In genomic region chr3L:3616344-3616743, dm6 we compare ENCODE assay signal across 7 fruit fly cellular contexts.
TF ChIP-seq lines count a peak whose summit lies in the region.

No protein-coding gene starts in this region.

- peak; percentile 96 to 99 for TF ChIP-seq CTCF in S2 (optimal IDR thresholded peaks at IDR 0.05; lab: Kevin White, UChicago)
- TF ChIP-seq CTCF in whole organism, embryonic (GFP tag; optimal IDR thresholded peaks at IDR 0.05; lab: Kevin White, UChicago): peak; percentile 100

TF ChIP-seq in whole organism, 6 proteins besides CTCF, POLR2A, EP300 and RAD21:
- no peak for TF ChIP-seq EcR (GFP tag; optimal IDR thresholded peaks at IDR 0.05; lab: Kevin White, UChicago)
- peak; percentile 10 for TF ChIP-seq CG8478 (optimal IDR thresholded peaks at IDR 0.05; lab: Kevin White, UChicago)
TF ChIP-seq in whole organism: peak in this region for 1.

TF ChIP-seq in whole organism, adult, 20 proteins besides CTCF, POLR2A, EP300 and RAD21 (continues in another document):
- TF ChIP-seq CG1620 (GFP tag; optimal IDR thresholded peaks at IDR 0.05; lab: Kevin White, UChicago): peak; percentile 80
- no peak for TF ChIP-seq kay (GFP tag; lab: Kevin White, UChicago; ENCODE audit: borderline replicate concordance)
- TF ChIP-seq tj (GFP tag; optimal IDR thresholded peaks at IDR 0.05; lab: Kevin White, UChicago): no peak
- peak; percentile 25 for TF ChIP-seq CG14711 (tag; optimal IDR thresholded peaks at IDR 0.05; lab: Kevin White, UChicago)
- TF ChIP-seq cnc (optimal IDR thresholded peaks at IDR 0.05; lab: Kevin White, UChicago): no peak
- TF ChIP-seq ovo (GFP tag; optimal IDR thresholded peaks at IDR 0.05; lab: Kevin White, UChicago): peak; percentile 47
- TF ChIP-seq Crg-1 (GFP tag; optimal IDR thresholded peaks at IDR 0.05; lab: Kevin White, UChicago): peak; percentile 71
- TF ChIP-seq Mnt (GFP tag; optimal IDR thresholded peaks at IDR 0.05; lab: Kevin White, UChicago): peak; percentile 29
- TF ChIP-seq CG7101 (tag; optimal IDR thresholded peaks at IDR 0.05; lab: Kevin White, UChicago): peak; percentile 63
- TF ChIP-seq CG7045 (GFP tag; optimal IDR thresholded peaks at IDR 0.05; lab: Kevin White, UChicago): peak; percentile 47
- peak; percentile 29 for TF ChIP-seq CG12768 (GFP tag; optimal IDR thresholded peaks at IDR 0.05; lab: Kevin White, UChicago)
- TF ChIP-seq CG5204 (GFP tag; optimal IDR thresholded peaks at IDR 0.05; lab: Kevin White, UChicago): peak; percentile 49
- TF ChIP-seq bab1 (GFP tag; optimal IDR thresholded peaks at IDR 0.05; lab: Kevin White, UChicago): peak; percentile 65
- peak; percentile 0 for TF ChIP-seq CG11617 (GFP tag; optimal IDR thresholded peaks at IDR 0.05; lab: Kevin White, UChicago)
- TF ChIP-seq cic (GFP tag; optimal IDR thresholded peaks at IDR 0.05; lab: Kevin White, UChicago): no peak
- TF ChIP-seq toe (GFP tag; optimal IDR thresholded peaks at IDR 0.05; lab: Kevin White, UChicago): peak; percentile 58
- peak; percentile 19 for TF ChIP-seq CG33017 (tag; optimal IDR thresholded peaks at IDR 0.05; lab: Kevin White, UChicago)
- TF ChIP-seq Clk (GFP tag; optimal IDR thresholded peaks at IDR 0.05; lab: Kevin White, UChicago): no peak

TF ChIP-seq in whole organism, embryonic, 481 proteins besides CTCF, POLR2A, EP300 and RAD21 (continues in another document):
- TF ChIP-seq CG31441 (GFP tag; IDR thresholded peaks at IDR 0.05; lab: Robert Waterston, UW) (peak; percentile 54; the same call in 1 of the 2 replicates), Meics (GFP tag; optimal IDR thresholded peaks at IDR 0.05; lab: Kevin White, UChicago) (peak; percentile 78), Dfd (GFP tag; optimal IDR thresholded peaks at IDR 0.05; lab: Kevin White, UChicago) (no peak), cg (GFP tag; optimal IDR thresholded peaks at IDR 0.05; lab: Kevin White, UChicago) (no peak), fd102C (GFP tag; optimal IDR thresholded peaks at IDR 0.05; lab: Kevin White, UChicago) (peak; percentile 61), vfl (GFP tag; optimal IDR thresholded peaks at IDR 0.05; lab: Kevin White, UChicago) (no peak), CG34422 (GFP tag; IDR thresholded peaks at IDR 0.05; lab: Robert Waterston, UW) (peak; percentile 86), eve (GFP tag; optimal IDR thresholded peaks at IDR 0.05; lab: Kevin White, UChicago) (no peak), CG1233 (GFP tag; optimal IDR thresholded peaks at IDR 0.05; lab: Kevin White, UChicago) (peak; percentile 58), CG33213 (GFP tag; optimal IDR thresholded peaks at IDR 0.05; lab: Kevin White, UChicago) (peak; percentile 83), CG17186 (GFP tag; optimal IDR thresholded peaks at IDR 0.05; lab: Kevin White, UChicago) (no peak), CG5953 (GFP tag; IDR thresholded peaks at IDR 0.05; lab: Robert Waterston, UW) (peak; percentile 51; the same call in 1 of the 2 replicates), CG11560 (tag; IDR thresholded peaks at IDR 0.05; lab: Robert Waterston, UW) (peak; percentile 71; the same call in 2 of the 3 replicates), Neu2 (GFP tag; optimal IDR thresholded peaks at IDR 0.05; lab: Kevin White, UChicago; ENCODE audit: borderline replicate concordance) (no peak), H15 (GFP tag; IDR thresholded peaks at IDR 0.05; lab: Robert Waterston, UW) (peak; percentile 78; the same call in 2 of the 3 replicates), CG13296 (GFP tag; optimal IDR thresholded peaks at IDR 0.05; lab: Kevin White, UChicago) (no peak), CG4730 (GFP tag; IDR thresholded peaks at IDR 0.05; lab: Robert Waterston, UW) (peak; percentile 64)

TF ChIP-seq in whole organism, prepupa, 60 proteins besides CTCF, POLR2A, EP300 and RAD21 (continues in another document):
- TF ChIP-seq CG3032 (tag; optimal IDR thresholded peaks at IDR 0.05; lab: Kevin White, UChicago) (peak; percentile 45), fd85E (GFP tag; optimal IDR thresholded peaks at IDR 0.05; lab: Kevin White, UChicago) (no peak), CG8319 (GFP tag; optimal IDR thresholded peaks at IDR 0.05; lab: Kevin White, UChicago) (peak; percentile 9), CG31627 (GFP tag; optimal IDR thresholded peaks at IDR 0.05; lab: Kevin White, UChicago) (peak; percentile 89), Hr39 (GFP tag; optimal IDR thresholded peaks at IDR 0.05; lab: Kevin White, UChicago) (peak; percentile 82), OdsH (GFP tag; optimal IDR thresholded peaks at IDR 0.05; lab: Kevin White, UChicago) (peak; percentile 62), Gug (GFP tag; IDR thresholded peaks at IDR 0.05; lab: Robert Waterston, UW) (no peak), CG15336 (GFP tag; IDR thresholded peaks at IDR 0.05; lab: Robert Waterston, UW) (no peak), CG6792 (GFP tag; optimal IDR thresholded peaks at IDR 0.05; lab: Kevin White, UChicago) (peak; percentile 51), spab (GFP tag; optimal IDR thresholded peaks at IDR 0.05; lab: Kevin White, UChicago) (no peak), CG6163 (GFP tag; IDR thresholded peaks at IDR 0.05; lab: Robert Waterston, UW) (0 out of 3 replicates have a peak, but pooled peaks have one; percentile 7), Sox14 (GFP tag; optimal IDR thresholded peaks at IDR 0.05; lab: Kevin White, UChicago) (peak; percentile 64), lz (GFP tag; optimal IDR thresholded peaks at IDR 0.05; lab: Kevin White, UChicago) (peak; percentile 80), dsx (GFP tag; optimal IDR thresholded peaks at IDR 0.05; lab: Kevin White, UChicago; ENCODE audit: poor library complexity, severe bottlenecking) (peak; percentile 12), Blimp-1 (GFP tag; optimal IDR thresholded peaks at IDR 0.05; lab: Kevin White, UChicago) (no peak), acj6 (GFP tag; optimal IDR thresholded peaks at IDR 0.05; lab: Kevin White, UChicago) (peak; percentile 50), Smox (GFP tag; optimal IDR thresholded peaks at IDR 0.05; lab: Kevin White, UChicago) (peak; percentile 35), ss (GFP tag; optimal IDR thresholded peaks at IDR 0.05; lab: Kevin White, UChicago) (no peak)

TF ChIP-seq in whole organism, pupa, 21 proteins besides CTCF, POLR2A, EP300 and RAD21:
- TF ChIP-seq CG8159 (tag; optimal IDR thresholded peaks at IDR 0.05; lab: Kevin White, UChicago) (no peak), CG34367 (tag; optimal IDR thresholded peaks at IDR 0.05; lab: Kevin White, UChicago) (no peak), fd96Ca (GFP tag; IDR thresholded peaks at IDR 0.05; lab: Robert Waterston, UW) (no peak), Snoo (tag; optimal IDR thresholded peaks at IDR 0.05; lab: Kevin White, UChicago) (peak; percentile 5), CG14655 (GFP tag; optimal IDR thresholded peaks at IDR 0.05; lab: Kevin White, UChicago) (no peak), CG15710 (tag; optimal IDR thresholded peaks at IDR 0.05; lab: Kevin White, UChicago) (peak; percentile 11)

TF ChIP-seq in whole organism, wandering third instar larva, 38 proteins besides CTCF, POLR2A, EP300 and RAD21 (continues in another document):
- TF ChIP-seq OdsH (GFP tag; optimal IDR thresholded peaks at IDR 0.05; lab: Kevin White, UChicago) (peak; percentile 78), h (GFP tag; optimal IDR thresholded peaks at IDR 0.05; lab: Kevin White, UChicago) (peak; percentile 73), Rel (GFP tag; optimal IDR thresholded peaks at IDR 0.05; lab: Kevin White, UChicago) (no peak), Rel (tag; optimal IDR thresholded peaks at IDR 0.05; lab: Kevin White, UChicago) (peak; percentile 29), Mio (GFP tag; optimal IDR thresholded peaks at IDR 0.05; lab: Kevin White, UChicago) (no peak), Hr83 (GFP tag; optimal IDR thresholded peaks at IDR 0.05; lab: Kevin White, UChicago; ENCODE audit: poor library complexity, severe bottlenecking) (peak; percentile 71), woc (GFP tag; optimal IDR thresholded peaks at IDR 0.05; lab: Kevin White, UChicago) (no peak), Dif (GFP tag; optimal IDR thresholded peaks at IDR 0.05; lab: Kevin White, UChicago; ENCODE audit: partially characterized antibody) (no peak), GATAd (GFP tag; optimal IDR thresholded peaks at IDR 0.05; lab: Kevin White, UChicago) (peak; percentile 12), CrebA (GFP tag; optimal IDR thresholded peaks at IDR 0.05; lab: Kevin White, UChicago; ENCODE audit: borderline replicate concordance) (no peak), fru (GFP tag; optimal IDR thresholded peaks at IDR 0.05; lab: Kevin White, UChicago) (peak; percentile 70), Hr78 (GFP tag; optimal IDR thresholded peaks at IDR 0.05; lab: Kevin White, UChicago) (no peak), dl (GFP tag; optimal IDR thresholded peaks at IDR 0.05; lab: Kevin White, UChicago; ENCODE audit: insufficient read depth in 1 of 2, partially characterized antibody in 2 of 2) (no peak), HLH106 (tag; optimal IDR thresholded peaks at IDR 0.05; lab: Kevin White, UChicago) (peak; percentile 71), N (GFP tag; optimal IDR thresholded peaks at IDR 0.05; lab: Kevin White, UChicago) (no peak), Abd-B (GFP tag; optimal IDR thresholded peaks at IDR 0.05; lab: Kevin White, UChicago) (no peak), brk (GFP tag; optimal IDR thresholded peaks at IDR 0.05; lab: Kevin White, UChicago) (no peak), sv (GFP tag; optimal IDR thresholded peaks at IDR 0.05; lab: Kevin White, UChicago) (peak; percentile 73), CG32264 (GFP tag; optimal IDR thresholded peaks at IDR 0.05; lab: Kevin White, UChicago) (no peak), psq (GFP tag; optimal IDR thresholded peaks at IDR 0.05; lab: Kevin White, UChicago) (peak; percentile 68), usp (GFP tag; optimal IDR thresholded peaks at IDR 0.05; lab: Kevin White, UChicago) (no peak), sage (GFP tag; optimal IDR thresholded peaks at IDR 0.05; lab: Kevin White, UChicago) (no peak), Jra (GFP tag; optimal IDR thresholded peaks at IDR 0.05; lab: Kevin White, UChicago) (peak; percentile 42), br (GFP tag; optimal IDR thresholded peaks at IDR 0.05; lab: Kevin White, UChicago) (peak; percentile 70), Dfd (GFP tag; optimal IDR thresholded peaks at IDR 0.05; lab: Kevin White, UChicago) (no peak), jim (GFP tag; optimal IDR thresholded peaks at IDR 0.05; lab: Kevin White, UChicago) (no peak), Hnf4 (GFP tag; optimal IDR thresholded peaks at IDR 0.05; lab: Kevin White, UChicago) (peak; percentile 64), Vsx2 (GFP tag; optimal IDR thresholded peaks at IDR 0.05; lab: Kevin White, UChicago; ENCODE audit: partially characterized antibody) (no peak), CG9705 (GFP tag; optimal IDR thresholded peaks at IDR 0.05; lab: Kevin White, UChicago) (peak; percentile 59), pan (optimal IDR thresholded peaks at IDR 0.05; lab: Kevin White, UChicago) (no peak), dmrt93B (GFP tag; optimal IDR thresholded peaks at IDR 0.05; lab: Kevin White, UChicago) (peak; percentile 65), dsf (GFP tag; optimal IDR thresholded peaks at IDR 0.05; lab: Kevin White, UChicago; ENCODE audit: borderline replicate concordance) (no peak), Myc (optimal IDR thresholded peaks at IDR 0.05; lab: Kevin White, UChicago) (peak; percentile 89), rgr (GFP tag; optimal IDR thresholded peaks at IDR 0.05; lab: Kevin White, UChicago) (peak; percentile 83)
